Fruit fly (Drosophila melanogaster) whole organism, wandering third instar larva: ENCODE data around the gene Snx3.

Experiments used
- Abd-B ChIP-seq: fragments of >200 bp; optimal IDR thresholded peaks from 2 replicates; lab custom pipeline; 2017; ENCODE audit warnings: missing biosample characterization, missing genetic modification characterization
- Dfd ChIP-seq: fragments of >200 bp; optimal IDR thresholded peaks from 2 replicates; lab custom pipeline; 2017; ENCODE audit warnings: missing biosample characterization, missing genetic modification characterization
- Dif ChIP-seq: fragments of 200-275, 200-300 bp; sonication (Bioruptor generic); optimal IDR thresholded peaks from 2 replicates; lab custom pipeline; 2018; ENCODE audit warnings: missing biosample characterization, missing genetic modification characterization; ENCODE audit not compliant: partially characterized antibody
- GATAd ChIP-seq: sonication (Bioruptor generic); optimal IDR thresholded peaks from 2 replicates; lab custom pipeline; 2016; ENCODE audit warnings: missing biosample characterization, missing genetic modification characterization
- HLH106 ChIP-seq: fragments of 200-800 bp; optimal IDR thresholded peaks from 3 replicates; lab custom pipeline; 2019; ENCODE audit warnings: missing biosample characterization, mild to moderate bottlenecking, missing genetic modification characterization, moderate library complexity
- Mio ChIP-seq: sonication (Bioruptor generic); optimal IDR thresholded peaks from 2 replicates; lab custom pipeline; 2016; ENCODE audit warnings: missing biosample characterization, missing genetic modification characterization
- N ChIP-seq: fragments of >200 bp; optimal IDR thresholded peaks from 2 replicates; lab custom pipeline; 2018; ENCODE audit warnings: missing biosample characterization, missing external identifiers, missing genetic modification characterization
- Vsx2 ChIP-seq: fragments of 200-300, 225-300 bp; sonication (Bioruptor generic); optimal IDR thresholded peaks from 2 replicates; lab custom pipeline; 2018; ENCODE audit warnings: missing biosample characterization, missing genetic modification characterization; ENCODE audit not compliant: partially characterized antibody
- ey ChIP-seq: fragments of 200-800 bp; sonication (Bioruptor generic); optimal IDR thresholded peaks from 2 replicates; lab custom pipeline; 2016; ENCODE audit warnings: missing biosample characterization, missing genetic modification characterization
- foxo ChIP-seq, 2 experiments: fragments of 200-800 bp; sonication (Bioruptor generic); optimal IDR thresholded peaks; 2 replicates in 1 of 2; 3 replicates in 1 of 2; lab custom pipeline; 2016 to 2017; ENCODE audit warnings: missing biosample characterization in 2 of 2, missing genetic modification characterization in 2 of 2
- fru ChIP-seq: fragments of 200-800 bp; sonication (Bioruptor generic); optimal IDR thresholded peaks from 3 replicates; lab custom pipeline; 2016; ENCODE audit warnings: missing biosample characterization, mild to moderate bottlenecking, missing genetic modification characterization
- jim ChIP-seq: fragments of 175-275, 200-325 bp; sonication (Bioruptor generic); optimal IDR thresholded peaks from 2 replicates; lab custom pipeline; 2016; ENCODE audit warnings: missing biosample characterization, mild to moderate bottlenecking, missing genetic modification characterization
- lola ChIP-seq: fragments of >200 bp; optimal IDR thresholded peaks from 2 replicates; lab custom pipeline; 2017; ENCODE audit warnings: missing biosample characterization, missing genetic modification characterization
- psq ChIP-seq: fragments of 200-800 bp; sonication (Bioruptor generic); optimal IDR thresholded peaks from 3 replicates; lab custom pipeline; 2017; ENCODE audit warnings: missing biosample characterization, mild to moderate bottlenecking, missing genetic modification characterization, moderate library complexity
- tai ChIP-seq: sonication (Bioruptor generic); optimal IDR thresholded peaks from 2 replicates; lab custom pipeline; 2016; ENCODE audit warnings: missing biosample characterization, missing genetic modification characterization
- usp ChIP-seq: fragments of >200 bp; optimal IDR thresholded peaks from 2 replicates; lab custom pipeline; 2017; ENCODE audit warnings: missing biosample characterization, missing genetic modification characterization
- woc ChIP-seq: sonication (Bioruptor generic); optimal IDR thresholded peaks from 2 replicates; lab custom pipeline; 2016; ENCODE audit warnings: missing biosample characterization, mild to moderate bottlenecking, missing genetic modification characterization

The Snx3 gene

dm6 chr3R:12666206-12666834 is 38.5 kb downstream of the Snx3 start:
- TF ChIP-seq GATAd (GFP tag; lab: Kevin White, UChicago) = no peak
- TF ChIP-seq Abd-B = no peak
- TF ChIP-seq Vsx2 (GFP tag; lab: Kevin White, UChicago) = no peak

DNA sequence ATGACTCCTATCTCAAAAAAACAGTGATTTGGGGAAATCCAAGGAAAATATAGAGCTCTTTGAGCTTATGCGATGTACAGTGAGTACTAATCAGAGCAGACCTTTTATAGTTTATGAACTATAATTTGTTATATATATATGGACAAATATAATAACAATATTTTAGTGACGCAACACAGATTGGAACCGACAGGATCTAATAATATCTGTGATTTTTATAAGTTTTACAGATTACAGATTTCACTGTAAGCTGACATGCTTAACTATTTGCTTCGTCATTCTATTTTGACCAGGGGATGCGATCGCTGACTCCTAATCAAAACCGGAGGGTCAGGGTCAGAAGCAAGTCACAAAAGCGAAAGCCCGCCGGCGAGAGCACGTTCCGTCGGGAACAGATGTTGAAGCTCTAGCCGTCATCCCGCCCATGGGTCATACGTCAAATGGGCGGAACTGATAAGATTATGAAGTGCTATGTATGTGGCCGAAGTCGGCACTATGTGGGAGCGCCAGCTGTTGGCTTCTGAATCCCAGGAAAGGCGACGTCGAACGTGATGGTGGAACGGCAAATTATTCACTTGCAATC is 46.3 kb downstream of the Snx3 start, which contains the start of gene Gnmt:
Gene Gnmt (plus strand): TSS at position 568 of the 583 bp plus-strand sequence.
- no peak for TF ChIP-seq psq (GFP tag; lab: Kevin White, UChicago)
- peak; percentile 33 for TF ChIP-seq Dif (GFP tag; lab: Kevin White, UChicago)

dm6 chr3R:12676160-12676559 is 48.3 kb downstream of the Snx3 start, which contains the start of gene CG43630:
Gene CG43630, minus strand, starts transcription at chr3R:12676260.
- TF ChIP-seq woc (GFP tag; lab: Kevin White, UChicago) = no peak
- no peak for TF ChIP-seq tai (GFP tag; lab: Kevin White, UChicago)
- no peak for TF ChIP-seq jim (GFP tag; lab: Kevin White, UChicago)
- TF ChIP-seq ey (GFP tag; lab: Kevin White, UChicago) = no peak
- no peak for TF ChIP-seq usp
- TF ChIP-seq lola = no peak
- TF ChIP-seq Mio (GFP tag; lab: Kevin White, UChicago) = no peak
- no peak for TF ChIP-seq Dfd (GFP tag; lab: Kevin White, UChicago)
- no peak for TF ChIP-seq fru
- TF ChIP-seq foxo (GFP tag; optimal IDR thresholded peaks at IDR 0.05; lab: Kevin White, UChicago) = no peak
- TF ChIP-seq, all 38 proteins: peak for 0

- TF ChIP-seq tai (GFP tag; lab: Kevin White, UChicago) (no peak), N (no peak), HLH106 (tag; lab: Kevin White, UChicago) (no peak), jim (GFP tag; lab: Kevin White, UChicago) (no peak)
These were observed 51.0 kb downstream of the Snx3 start, which contains the start of gene mbo for dm6 chr3R:12678850-12679249. Gene mbo, minus strand, starts transcription at chr3R:12679052.
